Fruit fly (Drosophila melanogaster): Measurements from ENCODE around the gene Cap-D2.

Gene Cap-D2

DNA sequence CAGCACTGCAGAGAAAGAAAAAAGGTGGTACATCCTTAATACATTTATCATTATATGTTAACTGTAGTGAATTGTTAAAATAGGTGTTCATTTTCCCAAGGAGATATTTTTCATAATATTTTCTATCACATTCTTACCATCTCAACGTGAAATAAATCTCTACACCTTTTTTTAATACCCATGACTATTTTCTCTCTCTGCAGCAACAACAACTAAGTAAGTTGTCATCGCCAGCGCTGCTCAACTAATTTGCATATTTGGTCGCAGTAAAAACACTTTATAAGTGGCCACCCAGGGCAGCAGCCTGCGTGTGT lies 15.0 kb downstream of the Cap-D2 start (continued):
- TF ChIP-seq CG10669 (GFP tag; optimal IDR thresholded peaks at IDR 0.05) (peak; percentile 62), CG8119 (GFP tag; IDR thresholded peaks at IDR 0.05) (peak; percentile 49; the same call in 2 of the 3 replicates), acj6 (GFP tag; optimal IDR thresholded peaks at IDR 0.05) (peak; percentile 35), Hr38 (GFP tag; optimal IDR thresholded peaks at IDR 0.05) (no peak), fkh (GFP tag; optimal IDR thresholded peaks at IDR 0.05) (no peak), esn (GFP tag; optimal IDR thresholded peaks at IDR 0.05) (peak; percentile 48), CG6276 (GFP tag; optimal IDR thresholded peaks at IDR 0.05) (peak; percentile 36), CG6792 (GFP tag; optimal IDR thresholded peaks at IDR 0.05) (no peak), fd85E (GFP tag; optimal IDR thresholded peaks at IDR 0.05) (no peak), CG4318 (GFP tag; optimal IDR thresholded peaks at IDR 0.05) (peak; percentile 24), CG11902 (GFP tag; optimal IDR thresholded peaks at IDR 0.05) (peak; percentile 32), CG31627 (GFP tag; optimal IDR thresholded peaks at IDR 0.05) (peak; percentile 36), Sox15 (GFP tag; optimal IDR thresholded peaks at IDR 0.05) (peak; percentile 16), Hr4 (GFP tag; optimal IDR thresholded peaks at IDR 0.05) (peak; percentile 58), Sox14 (GFP tag; optimal IDR thresholded peaks at IDR 0.05) (peak; percentile 49), CG3919 (GFP tag; optimal IDR thresholded peaks at IDR 0.05) (peak; percentile 61), Blimp-1 (GFP tag; optimal IDR thresholded peaks at IDR 0.05) (no peak), spab (GFP tag; optimal IDR thresholded peaks at IDR 0.05) (peak; percentile 37), CG6808 (GFP tag; optimal IDR thresholded peaks at IDR 0.05) (peak; percentile 6), cyc (GFP tag; optimal IDR thresholded peaks at IDR 0.05) (peak; percentile 30), CG8319 (GFP tag; optimal IDR thresholded peaks at IDR 0.05) (no peak), Ets21C (GFP tag; optimal IDR thresholded peaks at IDR 0.05) (no peak), OdsH (GFP tag; optimal IDR thresholded peaks at IDR 0.05) (peak; percentile 41), pdm3 (GFP tag; optimal IDR thresholded peaks at IDR 0.05) (peak; percentile 61), Smox (GFP tag; optimal IDR thresholded peaks at IDR 0.05) (peak; percentile 15), Ets96B (tag; optimal IDR thresholded peaks at IDR 0.05) (peak; percentile 71), Met (GFP tag; optimal IDR thresholded peaks at IDR 0.05) (peak; percentile 49), CG8632 (GFP tag; optimal IDR thresholded peaks at IDR 0.05) (peak; percentile 31), eg (GFP tag; IDR thresholded peaks at IDR 0.05) (peak; percentile 44; the same call in 1 of the 3 replicates), CG9139 (GFP tag; optimal IDR thresholded peaks at IDR 0.05) (no peak), CG16779 (tag; optimal IDR thresholded peaks at IDR 0.05) (no peak), Hr39 (GFP tag; optimal IDR thresholded peaks at IDR 0.05) (peak; percentile 31), CG6854 (GFP tag; optimal IDR thresholded peaks at IDR 0.05) (no peak)

DNA sequence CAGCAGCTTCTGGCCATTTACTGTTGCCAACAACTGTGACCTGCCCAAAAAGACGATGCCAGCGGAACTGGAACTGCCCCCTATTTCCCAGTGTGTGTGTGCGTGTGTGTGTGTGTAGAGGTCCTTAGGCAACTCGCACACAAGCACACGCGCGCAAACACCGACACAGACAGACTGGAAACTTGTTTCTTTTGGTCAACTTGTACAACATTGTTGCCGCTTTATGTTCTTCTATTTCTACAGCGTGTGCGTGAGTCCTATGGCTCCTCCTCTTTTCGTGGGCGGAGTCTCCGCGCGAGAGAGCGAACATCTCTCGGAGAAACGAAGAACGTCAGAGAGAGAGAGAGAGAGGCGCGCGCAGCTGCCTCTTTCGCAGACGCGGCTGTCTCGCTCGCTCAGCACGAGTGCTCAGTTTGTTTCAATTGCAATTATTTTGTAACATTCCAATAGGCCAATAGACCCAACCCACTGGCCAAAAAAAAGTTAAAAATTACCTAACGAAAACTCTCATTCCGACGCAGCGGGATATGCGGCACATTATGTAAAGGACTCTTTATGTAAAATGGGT lies 15.6 kb downstream of the Cap-D2 start:
- TF ChIP-seq eg (GFP tag; IDR thresholded peaks at IDR 0.05) (0 out of 3 replicates have a peak, but pooled peaks have one; percentile 19), dsx (GFP tag; optimal IDR thresholded peaks at IDR 0.05; ENCODE audit: poor library complexity, severe bottlenecking) (peak; percentile 100), CG8119 (GFP tag; IDR thresholded peaks at IDR 0.05) (no peak), CG6163 (GFP tag; IDR thresholded peaks at IDR 0.05) (0 out of 3 replicates have a peak, but pooled peaks have one; percentile 5)

DNA sequence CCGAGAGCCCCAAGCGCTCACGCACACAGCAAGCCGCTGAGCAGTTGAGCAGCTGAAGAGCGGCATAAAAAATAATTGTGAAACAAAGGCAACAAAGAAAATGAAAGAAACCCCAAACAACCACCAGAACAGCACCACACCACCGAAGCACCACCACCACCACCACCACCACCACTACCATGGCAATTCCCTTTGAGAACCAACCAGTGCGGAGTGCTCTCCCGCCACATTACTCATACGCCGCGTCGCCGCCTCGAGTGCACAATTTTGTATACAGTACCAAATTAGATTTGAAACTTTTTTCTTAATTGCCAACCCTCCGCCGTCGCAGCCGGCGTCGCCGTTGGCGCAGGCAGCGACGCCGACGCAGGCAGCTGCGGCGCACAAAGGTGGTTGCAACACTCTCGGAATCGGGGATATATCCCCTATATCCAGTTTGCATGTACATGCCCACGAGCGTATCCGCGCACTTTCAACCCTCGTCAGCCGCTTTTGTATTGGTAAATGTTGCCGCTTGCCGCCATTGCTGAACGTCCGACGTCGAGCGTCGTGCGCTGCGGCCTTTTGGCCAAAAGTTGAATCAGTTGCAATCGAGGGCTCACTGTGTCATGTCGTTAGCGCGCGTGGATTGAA lies 16.7 kb downstream of the Cap-D2 start, which contains the start of gene dmrt99B:
Gene dmrt99B, plus strand, starts transcription at position 583 of the 633 bp plus-strand sequence.
- no peak for TF ChIP-seq OdsH (GFP tag; optimal IDR thresholded peaks at IDR 0.05)
- TF ChIP-seq Gug (GFP tag; IDR thresholded peaks at IDR 0.05) = no peak
- TF ChIP-seq Lpt (GFP tag; optimal IDR thresholded peaks at IDR 0.05) = no peak
- TF ChIP-seq cyc (GFP tag; optimal IDR thresholded peaks at IDR 0.05) = no peak
- peak; percentile 29 for TF ChIP-seq Sox14 (GFP tag; optimal IDR thresholded peaks at IDR 0.05)
- no peak for TF ChIP-seq CG11762 (GFP tag; optimal IDR thresholded peaks at IDR 0.05; ENCODE audit: insufficient read depth)
- no peak for TF ChIP-seq CG3032 (tag; optimal IDR thresholded peaks at IDR 0.05)
- no peak for TF ChIP-seq net (GFP tag; optimal IDR thresholded peaks at IDR 0.05)
- TF ChIP-seq eg (GFP tag; IDR thresholded peaks at IDR 0.05) = 0 out of 3 replicates have a peak, but pooled peaks have one; percentile 20
- TF ChIP-seq pdm3 (GFP tag; optimal IDR thresholded peaks at IDR 0.05) = no peak
- no peak for TF ChIP-seq vri (GFP tag; optimal IDR thresholded peaks at IDR 0.05)
- no peak for TF ChIP-seq Sox15 (GFP tag; optimal IDR thresholded peaks at IDR 0.05)
- no peak for TF ChIP-seq Hr4 (GFP tag; optimal IDR thresholded peaks at IDR 0.05)
- no peak for TF ChIP-seq CG7368 (GFP tag; optimal IDR thresholded peaks at IDR 0.05)
- no peak for TF ChIP-seq Hr38 (GFP tag; optimal IDR thresholded peaks at IDR 0.05)
- peak; percentile 43 for TF ChIP-seq dsx (GFP tag; optimal IDR thresholded peaks at IDR 0.05; ENCODE audit: poor library complexity, severe bottlenecking)
- TF ChIP-seq Eip75B (GFP tag; optimal IDR thresholded peaks at IDR 0.05) = no peak
- no peak for TF ChIP-seq svp (GFP tag)
